Fruit fly (Drosophila melanogaster): Measurements from ENCODE around the gene CG18662.

- TF ChIP-seq usp (GFP tag; optimal IDR thresholded peaks at IDR 0.05) (no peak), CG8478 (optimal IDR thresholded peaks at IDR 0.05) (no peak), Dll (optimal IDR thresholded peaks at IDR 0.05) (no peak), pan (optimal IDR thresholded peaks at IDR 0.05) (no peak)
Measured at dm6 chr2L:8951184-8951934, 29.1 kb upstream of the CG18662 start, which contains the start of gene C1GalTA.
